Worm (Caenorhabditis elegans): ENCODE results near the gene sec-31.

DNA sequence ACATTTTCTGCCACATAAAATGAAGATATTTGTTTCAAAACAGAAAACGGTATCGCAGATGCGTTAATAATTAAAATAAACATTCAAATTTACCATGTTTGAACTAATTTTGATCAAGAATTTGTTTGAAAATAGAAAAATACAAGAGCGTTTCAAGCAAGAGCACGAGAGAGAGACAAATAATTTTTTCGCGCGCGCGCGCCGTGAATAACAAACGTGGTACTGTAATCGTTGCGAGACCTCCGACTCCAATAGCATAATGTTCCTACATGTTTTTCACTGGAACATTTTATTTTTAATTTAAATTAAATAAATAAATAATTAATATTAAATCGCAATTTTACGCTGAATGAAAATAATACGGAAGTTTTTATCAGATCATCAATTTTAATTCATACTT lies 34.6 kb downstream of the sec-31 start, which contains the start of gene F54E12.2:
- TF ChIP-seq elt-3 (tag; optimal IDR thresholded peaks at IDR 0.05) (no peak), nhr-12 (tag; optimal IDR thresholded peaks at IDR 0.05) (no peak), lsy-2 (tag; optimal IDR thresholded peaks at IDR 0.05) (no peak), zip-8 (tag; optimal IDR thresholded peaks at IDR 0.05) (no peak), drap-1 (GFP tag; optimal IDR thresholded peaks at IDR 0.05) (no peak), lin-13 (tag; optimal IDR thresholded peaks at IDR 0.05) (no peak), pha-4 (tag; optimal IDR thresholded peaks at IDR 0.05) (no peak)

Data from whole organism, mixed stage, embryonic.